Worm (Caenorhabditis elegans) whole organism, late embryonic: ENCODE data around the gene his-5.
A peak's percentile ranks its signal among the peaks of the same experiment; 100 is the strongest.

Experiments
- C08G9.2 ChIP-seq: sonication (generic microtip); optimal IDR thresholded peaks from 2 replicates; lab custom pipeline; 2016; ENCODE audit warnings: mild to moderate bottlenecking, missing genetic modification characterization, moderate library complexity, missing compliant biosample characterization
- C38D4.7 ChIP-seq: fragments of 200-800 bp; sonication (Bioruptor generic); optimal IDR thresholded peaks from 2 replicates; lab custom pipeline; 2018; ENCODE audit warnings: mild to moderate bottlenecking, missing genetic modification characterization, moderate library complexity, missing compliant biosample characterization
- F13H6.1 ChIP-seq: sonication (generic microtip); optimal IDR thresholded peaks from 2 replicates; lab custom pipeline; 2016; ENCODE audit warnings: missing genetic modification characterization, missing compliant biosample characterization
- K09A11.1 ChIP-seq: sonication (generic microtip); optimal IDR thresholded peaks from 2 replicates; lab custom pipeline; 2017; ENCODE audit warnings: antibody characterized with exemption, mild to moderate bottlenecking, missing genetic modification characterization, missing compliant biosample characterization; ENCODE audit not compliant: insufficient read depth
- T23F11.4 ChIP-seq: fragments of 200-800 bp; sonication (Bioruptor generic); optimal IDR thresholded peaks from 2 replicates; lab custom pipeline; 2018; ENCODE audit warnings: mild to moderate bottlenecking, missing genetic modification characterization, missing compliant biosample characterization
- Y22D7AL.16 ChIP-seq: sonication (generic microtip); optimal IDR thresholded peaks from 2 replicates; lab custom pipeline; 2016; ENCODE audit warnings: missing genetic modification characterization, missing compliant biosample characterization
- ahr-1 ChIP-seq: sonication (generic microtip); optimal IDR thresholded peaks from 2 replicates; lab custom pipeline; 2016; ENCODE audit warnings: missing genetic modification characterization, missing compliant biosample characterization
- ama-1 ChIP-seq: fragments of 150-350 bp; optimal IDR thresholded peaks from 2 replicates; lab custom pipeline; 2014
- ceh-14 ChIP-seq: sonication (generic microtip); optimal IDR thresholded peaks from 2 replicates; lab custom pipeline; 2016; ENCODE audit warnings: missing genotype, missing genetic modification characterization, missing compliant biosample characterization
- ceh-18 ChIP-seq: sonication (generic microtip); optimal IDR thresholded peaks from 2 replicates; lab custom pipeline; 2016; ENCODE audit warnings: missing genetic modification characterization, missing compliant biosample characterization
- ceh-19 ChIP-seq: fragments of 200-800 bp; sonication (Bioruptor generic); optimal IDR thresholded peaks from 2 replicates; lab custom pipeline; 2018; ENCODE audit warnings: mild to moderate bottlenecking, missing genetic modification characterization, missing compliant biosample characterization
- ceh-22 ChIP-seq: sonication (generic microtip); optimal IDR thresholded peaks from 2 replicates; lab custom pipeline; 2017; ENCODE audit warnings: missing biosample characterization, missing genetic modification characterization
- ceh-24 ChIP-seq: sonication (generic microtip); optimal IDR thresholded peaks from 2 replicates; lab custom pipeline; 2016; ENCODE audit warnings: mild to moderate bottlenecking, missing genetic modification characterization, missing compliant biosample characterization
- ceh-31 ChIP-seq: sonication (generic microtip); optimal IDR thresholded peaks from 2 replicates; lab custom pipeline; 2016; ENCODE audit warnings: missing genetic modification characterization, missing compliant biosample characterization
- ceh-34 ChIP-seq: sonication (generic microtip); optimal IDR thresholded peaks from 2 replicates; lab custom pipeline; 2016; ENCODE audit warnings: mild to moderate bottlenecking, missing genetic modification characterization, missing compliant biosample characterization
- ceh-45 ChIP-seq: fragments of 200-800 bp; sonication (Bioruptor generic); IDR thresholded peaks from 2 replicates; pipeline ENCODE4 v1.3.6; 2022; ENCODE audit warnings: missing genetic modification reagents, missing genetic modification characterization, missing compliant biosample characterization
- ceh-48 ChIP-seq: sonication (generic microtip); optimal IDR thresholded peaks from 2 replicates; lab custom pipeline; 2016; ENCODE audit warnings: missing genetic modification characterization, inconsistent platforms, missing compliant biosample characterization
- ceh-6 ChIP-seq: fragments of 200-800 bp; sonication (Bioruptor generic); optimal IDR thresholded peaks from 2 replicates; lab custom pipeline; 2018; ENCODE audit warnings: mild to moderate bottlenecking, missing genetic modification characterization, missing compliant biosample characterization
- ceh-9 ChIP-seq: sonication (generic microtip); optimal IDR thresholded peaks from 2 replicates; lab custom pipeline; 2016; ENCODE audit warnings: mild to moderate bottlenecking, missing genetic modification characterization, inconsistent platforms, missing compliant biosample characterization
- che-1 ChIP-seq: sonication (generic microtip); optimal IDR thresholded peaks from 2 replicates; lab custom pipeline; 2016; ENCODE audit warnings: mild to moderate bottlenecking, missing genetic modification characterization, missing compliant biosample characterization
- dmd-4 ChIP-seq: sonication (generic microtip); optimal IDR thresholded peaks from 2 replicates; lab custom pipeline; 2016; ENCODE audit warnings: borderline replicate concordance, missing genetic modification characterization, missing compliant biosample characterization
- dve-1 ChIP-seq: sonication (generic microtip); optimal IDR thresholded peaks from 2 replicates; lab custom pipeline; 2017; ENCODE audit warnings: antibody characterized with exemption, mild to moderate bottlenecking, missing genetic modification characterization, missing compliant biosample characterization
- elt-2 ChIP-seq: sonication (generic microtip); optimal IDR thresholded peaks from 2 replicates; lab custom pipeline; 2016; ENCODE audit warnings: missing genetic modification reagents, missing genetic modification characterization, missing compliant biosample characterization
- elt-4 ChIP-seq: sonication (generic microtip); optimal IDR thresholded peaks from 2 replicates; lab custom pipeline; 2016; ENCODE audit warnings: missing genetic modification characterization, missing compliant biosample characterization
- ets-4 ChIP-seq: sonication (generic microtip); optimal IDR thresholded peaks from 2 replicates; lab custom pipeline; 2016; ENCODE audit warnings: missing genetic modification characterization, missing compliant biosample characterization
- fkh-10 ChIP-seq: fragments of 150-350 bp; optimal IDR thresholded peaks from 2 replicates; lab custom pipeline; 2014; ENCODE audit warnings: missing biosample characterization, missing genetic modification reagents, missing genetic modification characterization
- gmeb-2 ChIP-seq: sonication (generic microtip); optimal IDR thresholded peaks from 2 replicates; lab custom pipeline; 2016; ENCODE audit warnings: missing genetic modification characterization, inconsistent platforms, missing compliant biosample characterization
- hlh-15 ChIP-seq: sonication (generic microtip); optimal IDR thresholded peaks from 2 replicates; lab custom pipeline; 2016; ENCODE audit warnings: missing genetic modification characterization, missing compliant biosample characterization
- hlh-6 ChIP-seq: sonication (generic microtip); optimal IDR thresholded peaks from 2 replicates; lab custom pipeline; 2016; ENCODE audit warnings: missing genotype, missing genetic modification characterization, missing compliant biosample characterization
- hlh-8 ChIP-seq: sonication (generic microtip); optimal IDR thresholded peaks from 2 replicates; lab custom pipeline; 2016; ENCODE audit warnings: missing genotype, missing genetic modification characterization, missing compliant biosample characterization
- lim-6 ChIP-seq: sonication (generic microtip); optimal IDR thresholded peaks from 2 replicates; lab custom pipeline; 2016; ENCODE audit warnings: missing genetic modification characterization, missing compliant biosample characterization
- madf-2 ChIP-seq: sonication (generic microtip); optimal IDR thresholded peaks from 2 replicates; lab custom pipeline; 2017; ENCODE audit warnings: missing genetic modification characterization, missing compliant biosample characterization
- nfya-1 ChIP-seq: sonication (generic microtip); optimal IDR thresholded peaks from 2 replicates; lab custom pipeline; 2017; ENCODE audit warnings: missing genetic modification characterization, mild to moderate bottlenecking, missing compliant biosample characterization, antibody characterized with exemption, moderate library complexity
- nhr-11 ChIP-seq: fragments of 150-350 bp; optimal IDR thresholded peaks from 2 replicates; lab custom pipeline; 2014; ENCODE audit warnings: missing biosample characterization, missing genetic modification characterization
- nhr-232 ChIP-seq: sonication (generic microtip); optimal IDR thresholded peaks from 2 replicates; lab custom pipeline; 2016; ENCODE audit warnings: missing genetic modification characterization, missing compliant biosample characterization
- npax-4 ChIP-seq: sonication (generic microtip); optimal IDR thresholded peaks from 2 replicates; lab custom pipeline; 2016; ENCODE audit warnings: missing genetic modification characterization, missing compliant biosample characterization
- odd-2 ChIP-seq: sonication (generic microtip); optimal IDR thresholded peaks from 2 replicates; lab custom pipeline; 2017; ENCODE audit warnings: antibody characterized with exemption, mild to moderate bottlenecking, missing genetic modification characterization, missing compliant biosample characterization
- pag-3 ChIP-seq: sonication (generic microtip); optimal IDR thresholded peaks from 2 replicates; lab custom pipeline; 2016; ENCODE audit warnings: missing compliant biosample characterization, missing genetic modification characterization, borderline replicate concordance
- pax-1 ChIP-seq: fragments of 150-350 bp; optimal IDR thresholded peaks from 2 replicates; lab custom pipeline; 2014; ENCODE audit warnings: missing biosample characterization, missing genetic modification characterization
- pha-2 ChIP-seq: sonication (generic microtip); optimal IDR thresholded peaks from 2 replicates; lab custom pipeline; 2017; ENCODE audit warnings: mild to moderate bottlenecking, missing genetic modification characterization, missing compliant biosample characterization
- pha-4 ChIP-seq: fragments of 150-350 bp; optimal IDR thresholded peaks from 2 replicates; lab custom pipeline; 2018; ENCODE audit warnings: missing biosample characterization, missing genetic modification reagents, missing genetic modification characterization
- pqm-1 ChIP-seq: sonication (generic microtip); optimal IDR thresholded peaks from 2 replicates; lab custom pipeline; 2016; ENCODE audit warnings: missing genetic modification characterization, missing compliant biosample characterization
- pros-1 ChIP-seq: fragments of 150-350 bp; optimal IDR thresholded peaks from 2 replicates; lab custom pipeline; 2014; ENCODE audit warnings: missing biosample characterization, missing genetic modification reagents, missing genetic modification characterization
- ref-2 ChIP-seq: sonication (generic microtip); optimal IDR thresholded peaks from 2 replicates; lab custom pipeline; 2016; ENCODE audit warnings: missing genetic modification characterization, missing compliant biosample characterization
- rnt-1 ChIP-seq: sonication (generic microtip); optimal IDR thresholded peaks from 2 replicates; lab custom pipeline; 2016; ENCODE audit warnings: missing genetic modification characterization, missing compliant biosample characterization
- sdc-2 ChIP-seq: sonication (generic microtip); optimal IDR thresholded peaks from 2 replicates; lab custom pipeline; 2016; ENCODE audit warnings: missing genotype, missing genetic modification characterization, missing compliant biosample characterization
- sox-2 ChIP-seq: fragments of 200-800 bp; sonication (Bioruptor generic); IDR thresholded peaks from 2 replicates; pipeline ENCODE4 v1.3.6; 2022; ENCODE audit warnings: missing genetic modification reagents, missing genetic modification characterization, missing compliant biosample characterization
- sox-4 ChIP-seq: sonication (generic microtip); optimal IDR thresholded peaks from 2 replicates; lab custom pipeline; 2017; ENCODE audit warnings: mild to moderate bottlenecking, missing genetic modification characterization, inconsistent platforms, missing compliant biosample characterization
- tbx-2 ChIP-seq: sonication (generic microtip); optimal IDR thresholded peaks from 2 replicates; lab custom pipeline; 2016; ENCODE audit warnings: missing genetic modification characterization, missing compliant biosample characterization
- tbx-7 ChIP-seq: sonication (generic microtip); optimal IDR thresholded peaks from 2 replicates; lab custom pipeline; 2016; ENCODE audit warnings: missing genotype, missing genetic modification characterization, missing compliant biosample characterization
- ttx-3 ChIP-seq: sonication (generic microtip); optimal IDR thresholded peaks from 2 replicates; lab custom pipeline; 2016; ENCODE audit warnings: missing genetic modification reagents, missing genetic modification characterization, missing compliant biosample characterization
- unc-55 ChIP-seq: sonication (generic microtip); optimal IDR thresholded peaks from 2 replicates; lab custom pipeline; 2017; ENCODE audit warnings: missing biosample characterization, missing genetic modification reagents, missing genetic modification characterization
- unc-86 ChIP-seq: sonication (generic microtip); optimal IDR thresholded peaks from 2 replicates; lab custom pipeline; 2016; ENCODE audit warnings: missing genetic modification characterization, missing compliant biosample characterization
- ztf-16 ChIP-seq: sonication (generic microtip); optimal IDR thresholded peaks from 2 replicates; lab custom pipeline; 2017; ENCODE audit warnings: missing genetic modification characterization, missing compliant biosample characterization

Gene his-5

DNA sequence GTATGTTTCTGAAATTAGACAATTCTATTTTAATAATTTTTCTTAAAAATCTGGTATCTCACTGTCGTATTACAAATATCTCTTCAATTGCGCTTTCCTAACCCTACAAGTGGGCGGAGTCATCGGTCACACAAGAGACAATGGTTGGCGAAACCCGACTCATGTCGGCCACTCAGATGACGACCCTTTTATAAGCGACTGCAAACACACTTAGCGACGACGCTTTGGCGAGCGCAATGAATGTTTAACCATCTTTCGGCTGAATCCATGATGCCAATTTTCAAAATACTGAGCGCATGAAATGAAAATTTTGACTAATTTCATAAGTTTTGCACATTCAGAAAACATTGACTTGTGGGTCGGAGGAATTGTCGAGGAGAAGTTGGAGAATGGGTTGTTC lies 34.7 kb upstream of the his-5 start:
- TF ChIP-seq ref-2: peak; percentile 98
- TF ChIP-seq fkh-10 (GFP tag; lab: Kevin White, UChicago): peak; percentile 95
- peak; percentile 71 for TF ChIP-seq pros-1 (tag; lab: Kevin White, UChicago)
- peak; percentile 98 for TF ChIP-seq pag-3 (tag; lab: Kevin White, UChicago)
- peak; percentile 99 for TF ChIP-seq dmd-4 (tag; lab: Kevin White, UChicago)
- TF ChIP-seq lim-6 (tag; lab: Kevin White, UChicago): peak; percentile 98
- peak; percentile 99 for TF ChIP-seq Y22D7AL.16 (tag; lab: Kevin White, UChicago)
- peak; percentile 99 for TF ChIP-seq hlh-6 (tag; lab: Kevin White, UChicago)
- peak; percentile 95 for TF ChIP-seq K09A11.1 (tag; lab: Kevin White, UChicago)
- peak; percentile 99 for TF ChIP-seq ztf-16 (tag; lab: Kevin White, UChicago)
- peak; percentile 96 for TF ChIP-seq C08G9.2
- TF ChIP-seq nfya-1 (tag; lab: Kevin White, UChicago): peak; percentile 89
- TF ChIP-seq elt-2 (tag; lab: Kevin White, UChicago): peak; percentile 99
- peak; percentile 96 for TF ChIP-seq ets-4 (tag; lab: Kevin White, UChicago)
- TF ChIP-seq ceh-34: peak; percentile 98
- peak; percentile 28 for TF ChIP-seq nhr-11 (tag; lab: Kevin White, UChicago)
- no peak for TF ChIP-seq pha-4 (tag; lab: Kevin White, UChicago)
- TF ChIP-seq ttx-3 (tag; lab: Kevin White, UChicago): peak; percentile 98
- TF ChIP-seq pha-2 (tag; lab: Kevin White, UChicago): peak; percentile 96
- peak; percentile 98 for TF ChIP-seq npax-4 (tag; lab: Kevin White, UChicago)
- TF ChIP-seq ahr-1 (tag; lab: Kevin White, UChicago): peak; percentile 98
- TF ChIP-seq pax-1 (tag; lab: Kevin White, UChicago): peak; percentile 18
- no peak for TF ChIP-seq ama-1 (lab: Kevin White, UChicago)
- peak; percentile 99 for TF ChIP-seq F13H6.1
- peak; percentile 97 for TF ChIP-seq ceh-31 (tag; lab: Kevin White, UChicago)
- peak; percentile 99 for TF ChIP-seq hlh-15 (tag; lab: Kevin White, UChicago)
- peak; percentile 97 for TF ChIP-seq rnt-1
- TF ChIP-seq tbx-2 (tag; lab: Kevin White, UChicago): peak; percentile 98
- TF ChIP-seq ceh-9 (tag; lab: Kevin White, UChicago): peak; percentile 99
- TF ChIP-seq pqm-1: peak; percentile 100
- peak; percentile 100 for TF ChIP-seq sox-4 (tag; lab: Kevin White, UChicago)
- TF ChIP-seq ceh-19 (GFP tag; lab: Kevin White, UChicago): peak; percentile 99
- TF ChIP-seq ceh-24 (tag; lab: Kevin White, UChicago): peak; percentile 100
- peak; percentile 97 for TF ChIP-seq C38D4.7 (GFP tag; lab: Kevin White, UChicago)
- peak; percentile 99 for TF ChIP-seq ceh-45 (GFP tag; lab: Robert Waterston, UW)
- TF ChIP-seq hlh-8 (tag; lab: Kevin White, UChicago): peak; percentile 97
- TF ChIP-seq elt-4 (tag; lab: Kevin White, UChicago): peak; percentile 96
- TF ChIP-seq dve-1 (tag; lab: Kevin White, UChicago): peak; percentile 98
- peak; percentile 99 for TF ChIP-seq ceh-48
- peak; percentile 99 for TF ChIP-seq T23F11.4 (GFP tag; lab: Kevin White, UChicago)
- peak; percentile 93 for TF ChIP-seq sdc-2 (tag; lab: Kevin White, UChicago)
- TF ChIP-seq unc-55: peak; percentile 32
- TF ChIP-seq sox-2 (GFP tag; lab: Robert Waterston, UW): peak; percentile 98
- TF ChIP-seq odd-2 (tag; lab: Kevin White, UChicago): peak; percentile 83
- peak; percentile 95 for TF ChIP-seq ceh-18 (tag; lab: Kevin White, UChicago)
- peak; percentile 98 for TF ChIP-seq che-1
- peak; percentile 100 for TF ChIP-seq gmeb-2 (tag; lab: Kevin White, UChicago)
- TF ChIP-seq ceh-6 (GFP tag; lab: Kevin White, UChicago): peak; percentile 99
- TF ChIP-seq ceh-14 (tag; lab: Kevin White, UChicago): peak; percentile 99
- TF ChIP-seq tbx-7 (tag; lab: Kevin White, UChicago): peak; percentile 73
- TF ChIP-seq unc-86: peak; percentile 99
- TF ChIP-seq nhr-232 (tag; lab: Kevin White, UChicago): peak; percentile 97
- TF ChIP-seq madf-2: peak; percentile 99
- peak; percentile 79 for TF ChIP-seq ceh-22 (tag; lab: Kevin White, UChicago)
